Fruit fly (Drosophila melanogaster) whole organism, embryonic: ENCODE data around the gene CG5225.

Experiments
- Adf1 ChIP-seq: fragments of 200-800 bp; sonication (Bioruptor generic); IDR thresholded peaks from 2 replicates; pipeline ENCODE4 v1.3.6; 2022; ENCODE audit warnings: missing biosample characterization, missing genetic modification characterization
- Atf3 ChIP-seq: fragments of 200-800 bp; sonication (Bioruptor generic); optimal IDR thresholded peaks from 3 replicates; lab custom pipeline; 2016; ENCODE audit warnings: missing biosample characterization, missing genetic modification characterization
- CG11456 ChIP-seq: fragments of 200-800 bp; sonication (Bioruptor generic); IDR thresholded peaks from 3 replicates; pipeline ENCODE4 v1.3.6; 2022; ENCODE audit warnings: missing biosample characterization, missing genetic modification characterization
- CG11504 ChIP-seq: fragments of 200-800 bp; sonication (Bioruptor generic); optimal IDR thresholded peaks from 3 replicates; lab custom pipeline; 2019; ENCODE audit warnings: missing biosample characterization, mild to moderate bottlenecking, missing genetic modification characterization, moderate library complexity
- CG1233 ChIP-seq: fragments of 200-800 bp; sonication (Bioruptor generic); optimal IDR thresholded peaks from 4 replicates; lab custom pipeline; 2018; ENCODE audit warnings: missing biosample characterization, mild to moderate bottlenecking, missing genetic modification characterization
- CG12744 ChIP-seq: fragments of 200-800 bp; sonication (Bioruptor generic); optimal IDR thresholded peaks from 2 replicates; lab custom pipeline; 2016; ENCODE audit warnings: missing biosample characterization, missing genetic modification characterization
- CG13424 ChIP-seq: fragments of 200-800 bp; sonication (Bioruptor generic); optimal IDR thresholded peaks from 2 replicates; lab custom pipeline; 2019; ENCODE audit warnings: missing biosample characterization, mild to moderate bottlenecking, missing genetic modification characterization, moderate library complexity
- CG13894 ChIP-seq: fragments of 200-800 bp; sonication (Bioruptor generic); optimal IDR thresholded peaks from 3 replicates; lab custom pipeline; 2018; ENCODE audit warnings: missing biosample characterization, mild to moderate bottlenecking, missing genetic modification characterization, moderate library complexity
- CG14965 ChIP-seq: fragments of 200-800 bp; sonication (Bioruptor generic); optimal IDR thresholded peaks from 2 replicates; lab custom pipeline; 2016; ENCODE audit warnings: missing biosample characterization, missing genetic modification characterization, borderline replicate concordance
- CG15514 ChIP-seq: fragments of 200-800 bp; sonication (Bioruptor generic); optimal IDR thresholded peaks from 3 replicates; lab custom pipeline; 2017; ENCODE audit warnings: missing biosample characterization, missing genetic modification characterization, mild to moderate bottlenecking, moderate library complexity, missing genetic modification reagents
- CG1792 ChIP-seq: fragments of 200-800 bp; sonication (Bioruptor generic); optimal IDR thresholded peaks from 2 replicates; lab custom pipeline; 2016; ENCODE audit warnings: missing biosample characterization, missing genetic modification characterization
- CG18476 ChIP-seq: fragments of 200-800 bp; sonication (Bioruptor generic); optimal IDR thresholded peaks from 2 replicates; lab custom pipeline; 2016; ENCODE audit warnings: missing biosample characterization, mild to moderate bottlenecking, missing genetic modification characterization
- CG3995 ChIP-seq: fragments of 200-800 bp; sonication (Bioruptor generic); optimal IDR thresholded peaks from 3 replicates; lab custom pipeline; 2016; ENCODE audit warnings: missing biosample characterization, missing genetic modification characterization
- CG4328 ChIP-seq: fragments of 200-800 bp; sonication (Bioruptor generic); optimal IDR thresholded peaks from 3 replicates; lab custom pipeline; 2017; ENCODE audit warnings: missing biosample characterization, missing genetic modification reagents, missing genetic modification characterization
- CG4820 ChIP-seq: fragments of 200-800 bp; sonication (Bioruptor generic); optimal IDR thresholded peaks from 3 replicates; lab custom pipeline; 2016; ENCODE audit warnings: missing biosample characterization, missing genetic modification characterization
- CG6654 ChIP-seq: fragments of 200-800 bp; sonication (Bioruptor generic); optimal IDR thresholded peaks from 2 replicates; lab custom pipeline; 2017; ENCODE audit warnings: missing biosample characterization, mild to moderate bottlenecking, missing genetic modification characterization
- CG7357 ChIP-seq: fragments of 200-800 bp; sonication (Bioruptor generic); IDR thresholded peaks from 3 replicates; pipeline ENCODE4 v1.3.6; 2022; ENCODE audit warnings: missing biosample characterization, missing genetic modification characterization
- CG8290 ChIP-seq, 3 experiments: fragments of 200-800 bp; sonication (Bioruptor generic); optimal IDR thresholded peaks; 2 replicates each; lab custom pipeline; 2016 to 2019; ENCODE audit warnings: missing biosample characterization in 3 of 3, missing genetic modification characterization in 3 of 3, mild to moderate bottlenecking in 2 of 3, moderate library complexity in 1 of 3
- CG8924 ChIP-seq: fragments of 200-800 bp; optimal IDR thresholded peaks from 3 replicates; lab custom pipeline; 2019; ENCODE audit warnings: missing biosample characterization, mild to moderate bottlenecking, missing genetic modification characterization, moderate library complexity
- Dad ChIP-seq: fragments of 200-800 bp; sonication (Bioruptor generic); optimal IDR thresholded peaks from 3 replicates; lab custom pipeline; 2016; ENCODE audit warnings: missing biosample characterization, missing genetic modification characterization
- Dp ChIP-seq: fragments of 200-800 bp; sonication (Bioruptor generic); optimal IDR thresholded peaks from 2 replicates; lab custom pipeline; 2018; ENCODE audit warnings: missing biosample characterization, mild to moderate bottlenecking, missing genetic modification characterization, moderate library complexity
- HHEX ChIP-seq: fragments of 200-800 bp; sonication (Bioruptor generic); optimal IDR thresholded peaks from 3 replicates; lab custom pipeline; 2017; ENCODE audit warnings: missing biosample characterization, mild to moderate bottlenecking, missing genetic modification characterization, missing genetic modification reagents
- Hr51 ChIP-seq, 2 experiments: fragments of 200-800 bp; sonication (Bioruptor generic); optimal IDR thresholded peaks; 2 replicates in 1 of 2; 3 replicates in 1 of 2; lab custom pipeline; 2016 to 2018; ENCODE audit warnings: missing biosample characterization in 2 of 2, missing genetic modification characterization in 2 of 2, mild to moderate bottlenecking in 1 of 2, moderate library complexity in 1 of 2
- Hsf ChIP-seq: fragments of 200-800 bp; sonication (Bioruptor generic); optimal IDR thresholded peaks from 3 replicates; lab custom pipeline; 2016; ENCODE audit warnings: missing biosample characterization, missing genetic modification characterization
- Lim3 ChIP-seq: fragments of 200-800 bp; sonication (Bioruptor generic); IDR thresholded peaks from 2 replicates; pipeline ENCODE4 v1.3.6; 2022; ENCODE audit warnings: missing biosample characterization, missing genetic modification characterization
- Med ChIP-seq: fragments of 200-800 bp; sonication (Bioruptor generic); peaks from one replicate; lab custom pipeline; 2016; ENCODE audit warnings: missing biosample characterization, missing genetic modification characterization, mild to moderate bottlenecking, inconsistent platforms, moderate library complexity
- NC2β ChIP-seq: fragments of 200-800 bp; sonication (Bioruptor generic); optimal IDR thresholded peaks from 2 replicates; lab custom pipeline; 2016; ENCODE audit warnings: missing biosample characterization, missing genetic modification characterization
- Oli ChIP-seq: fragments of 200-800 bp; sonication (Bioruptor generic); optimal IDR thresholded peaks from 2 replicates; lab custom pipeline; 2018; ENCODE audit warnings: missing biosample characterization, mild to moderate bottlenecking, missing genetic modification characterization, moderate library complexity
- Ptx1 ChIP-seq: fragments of 200-800 bp; sonication (Bioruptor generic); IDR thresholded peaks from 2 replicates; pipeline ENCODE4 v1.3.6; 2022; ENCODE audit warnings: missing biosample characterization, missing genetic modification characterization
- Trl ChIP-seq, 3 experiments: fragments of >200 bp in 2 of 3; fragments of 200-800 bp in 1 of 3; sonication (Bioruptor generic) in 1 of 3; optimal IDR thresholded peaks; 2 replicates in 1 of 3; 3 replicates in 2 of 3; lab custom pipeline; 2016 to 2017; ENCODE audit warnings: missing biosample characterization in 1 of 3, missing genetic modification characterization in 1 of 3
- Vsx1 ChIP-seq: fragments of 200-800 bp; sonication (Bioruptor generic); optimal IDR thresholded peaks from 2 replicates; lab custom pipeline; 2017; ENCODE audit warnings: missing biosample characterization, mild to moderate bottlenecking, missing genetic modification characterization, missing genetic modification reagents
- YL-1 ChIP-seq: fragments of 200-800 bp; sonication (Bioruptor generic); optimal IDR thresholded peaks from 3 replicates; lab custom pipeline; 2017; ENCODE audit warnings: missing biosample characterization, mild to moderate bottlenecking, missing genetic modification characterization
- ab ChIP-seq: fragments of 200-800 bp; sonication (Bioruptor generic); optimal IDR thresholded peaks from 2 replicates; lab custom pipeline; 2016; ENCODE audit warnings: missing biosample characterization, missing genetic modification characterization
- ara ChIP-seq: fragments of 200-800 bp; sonication (Bioruptor generic); IDR thresholded peaks from 2 replicates; pipeline ENCODE4 v1.3.6; 2022; ENCODE audit warnings: missing biosample characterization, missing genetic modification characterization
- az2 ChIP-seq: fragments of 200-800 bp; sonication (Bioruptor generic); optimal IDR thresholded peaks from 3 replicates; lab custom pipeline; 2016; ENCODE audit warnings: missing biosample characterization, missing genetic modification characterization
- chm ChIP-seq: fragments of 200-800 bp; sonication (Bioruptor generic); IDR thresholded peaks from 2 replicates; pipeline ENCODE4 v1.3.6; 2022; ENCODE audit warnings: missing biosample characterization, missing genetic modification characterization
- chn ChIP-seq: fragments of 200-800 bp; sonication (Bioruptor generic); optimal IDR thresholded peaks from 2 replicates; lab custom pipeline; 2016; ENCODE audit warnings: missing biosample characterization, missing genetic modification characterization
- ci ChIP-seq: fragments of 200-800 bp; sonication (Bioruptor generic); IDR thresholded peaks from 3 replicates; pipeline ENCODE4 v1.3.6; 2022; ENCODE audit warnings: missing biosample characterization, missing genetic modification characterization
- gcm2 ChIP-seq: fragments of 200-800 bp; sonication (Bioruptor generic); optimal IDR thresholded peaks from 2 replicates; lab custom pipeline; 2016; ENCODE audit warnings: missing biosample characterization, missing genetic modification characterization
- lab ChIP-seq: fragments of 200-800 bp; sonication (Bioruptor generic); optimal IDR thresholded peaks from 3 replicates; lab custom pipeline; 2017; ENCODE audit warnings: missing biosample characterization, missing genetic modification characterization, mild to moderate bottlenecking, moderate library complexity, missing genetic modification reagents
- lov ChIP-seq, 2 experiments: fragments of 200-800 bp in 1 of 2; fragments of >200 bp in 1 of 2; sonication (Bioruptor generic) in 1 of 2; IDR thresholded peaks in 1 of 2; optimal IDR thresholded peaks in 1 of 2; 2 replicates in 1 of 2; 3 replicates in 1 of 2; pipeline versions ENCODE4 v1.3.6 to Lab custom; 2017 to 2022; ENCODE audit warnings: missing biosample characterization in 1 of 2, missing genetic modification characterization in 1 of 2
- mirr ChIP-seq: fragments of 200-800 bp; sonication (Bioruptor generic); optimal IDR thresholded peaks from 3 replicates; lab custom pipeline; 2018; ENCODE audit warnings: missing biosample characterization, mild to moderate bottlenecking, missing genetic modification characterization
- nerfin-1 ChIP-seq: fragments of 200-800 bp; sonication (Bioruptor generic); optimal IDR thresholded peaks from 3 replicates; lab custom pipeline; 2019; ENCODE audit warnings: missing biosample characterization, mild to moderate bottlenecking, missing genetic modification characterization, moderate library complexity
- p53 ChIP-seq: fragments of 200-800 bp; sonication (Bioruptor generic); optimal IDR thresholded peaks from 2 replicates; lab custom pipeline; 2016; ENCODE audit warnings: missing biosample characterization, missing genetic modification characterization
- ro ChIP-seq: fragments of 200-800 bp; sonication (Bioruptor generic); IDR thresholded peaks from 2 replicates; pipeline ENCODE4 v1.3.6; 2022; ENCODE audit warnings: missing biosample characterization, missing genetic modification characterization
- sc ChIP-seq, 3 experiments: fragments of >200 bp in 2 of 3; fragments of 200-800 bp in 1 of 3; sonication (Bioruptor generic) in 1 of 3; optimal IDR thresholded peaks; 2 replicates in 2 of 3; 3 replicates in 1 of 3; lab custom pipeline; 2017; ENCODE audit warnings: mild to moderate bottlenecking in 1 of 3, missing biosample characterization in 1 of 3, missing genetic modification characterization in 1 of 3, missing genetic modification reagents in 1 of 3
- slbo ChIP-seq: fragments of 200-800 bp; sonication (Bioruptor generic); IDR thresholded peaks from 2 replicates; pipeline ENCODE4 v1.3.6; 2022; ENCODE audit warnings: missing biosample characterization, missing genetic modification characterization
- unpg ChIP-seq: fragments of 200-800 bp; sonication (Bioruptor generic); optimal IDR thresholded peaks from 3 replicates; lab custom pipeline; 2018; ENCODE audit warnings: missing biosample characterization, mild to moderate bottlenecking, missing genetic modification characterization, moderate library complexity
- wdn ChIP-seq: fragments of 200-800 bp; sonication (Bioruptor generic); IDR thresholded peaks from 2 replicates; pipeline ENCODE4 v1.3.6; 2022; ENCODE audit warnings: missing biosample characterization, missing genetic modification characterization

CG5225 gene

dm6 chr3R:17059811-17060169 is 31.3 kb downstream of the CG5225 start (continued):
- TF ChIP-seq Atf3: no peak
- no peak for TF ChIP-seq Lim3 (GFP tag; lab: Robert Waterston, UW)
- peak; percentile 30 to 57 for TF ChIP-seq Trl (optimal IDR thresholded peaks at IDR 0.05; lab: Kevin White, UChicago)
- TF ChIP-seq Trl (GFP tag; optimal IDR thresholded peaks at IDR 0.05; lab: Kevin White, UChicago): no peak
- TF ChIP-seq wdn (GFP tag; lab: Robert Waterston, UW): no peak
- no peak for TF ChIP-seq CG1233 (GFP tag; lab: Kevin White, UChicago)
- no peak for TF ChIP-seq unpg (GFP tag; lab: Kevin White, UChicago)
- no peak for TF ChIP-seq CG4328 (GFP tag; lab: Kevin White, UChicago)
- TF ChIP-seq mirr: peak; percentile 14
- no peak for TF ChIP-seq lov (optimal IDR thresholded peaks at IDR 0.05; lab: Kevin White, UChicago)
- 0 out of 3 replicates have a peak, but pooled peaks have one; percentile 5 for TF ChIP-seq lov (GFP tag; IDR thresholded peaks at IDR 0.05; lab: Robert Waterston, UW)
- TF ChIP-seq Adf1 (GFP tag; lab: Robert Waterston, UW): peak; percentile 59
- TF ChIP-seq az2 (GFP tag; lab: Kevin White, UChicago): no peak
- 0 out of 2 replicates have a peak, but pooled peaks have one; percentile 17 for TF ChIP-seq chm (GFP tag; lab: Robert Waterston, UW)
- TF ChIP-seq sc (optimal IDR thresholded peaks at IDR 0.05; lab: Kevin White, UChicago): no peak
- TF ChIP-seq sc (GFP tag; optimal IDR thresholded peaks at IDR 0.05; lab: Kevin White, UChicago): no peak
- TF ChIP-seq lab (GFP tag; lab: Kevin White, UChicago): no peak
- no peak for TF ChIP-seq p53 (GFP tag; lab: Kevin White, UChicago)
- no peak for TF ChIP-seq CG8290 (GFP tag; optimal IDR thresholded peaks at IDR 0.05; lab: Kevin White, UChicago)
- peak in 1 of 2 experiments; percentile 53 for TF ChIP-seq CG8290 (tag; optimal IDR thresholded peaks at IDR 0.05; lab: Kevin White, UChicago)
- TF ChIP-seq CG13894 (tag; lab: Kevin White, UChicago): no peak
- 0 out of 2 replicates have a peak, but pooled peaks have one; percentile 15 for TF ChIP-seq ara
- no peak for TF ChIP-seq ab (GFP tag; lab: Kevin White, UChicago)
- TF ChIP-seq ro (GFP tag; lab: Robert Waterston, UW): no peak
- no peak for TF ChIP-seq CG6654
- TF ChIP-seq chn (GFP tag; lab: Kevin White, UChicago): no peak
- no peak for TF ChIP-seq CG8924
- TF ChIP-seq Dp (GFP tag; lab: Kevin White, UChicago): no peak
- no peak for TF ChIP-seq CG3995 (GFP tag; lab: Kevin White, UChicago)
- TF ChIP-seq Vsx1: no peak
- TF ChIP-seq CG1792 (GFP tag; lab: Kevin White, UChicago): no peak
- no peak; the same call in 2 of the 3 replicates for TF ChIP-seq ci (GFP tag; lab: Robert Waterston, UW)

dm6 chr3R:17060244-17060664 is 31.8 kb downstream of the CG5225 start:
- TF ChIP-seq YL-1 (GFP tag; lab: Kevin White, UChicago) (no peak), CG13424 (tag; lab: Kevin White, UChicago) (peak; percentile 60), CG7357 (no peak), Hr51 (GFP tag; optimal IDR thresholded peaks at IDR 0.05; lab: Kevin White, UChicago) (peak in 1 of 2 experiments; percentile 65), CG4820 (GFP tag; lab: Kevin White, UChicago) (peak; percentile 23), Dad (GFP tag; lab: Kevin White, UChicago) (peak; percentile 67), NC2β (GFP tag; lab: Kevin White, UChicago) (no peak), CG1233 (GFP tag; lab: Kevin White, UChicago) (peak; percentile 30), Hsf (GFP tag; lab: Kevin White, UChicago) (peak; percentile 33), CG14965 (GFP tag; lab: Kevin White, UChicago) (no peak), Ptx1 (GFP tag; lab: Robert Waterston, UW) (no peak), slbo (peak; percentile 55), nerfin-1 (tag; lab: Kevin White, UChicago) (peak; percentile 30), gcm2 (GFP tag; lab: Kevin White, UChicago) (peak; percentile 48), CG12744 (GFP tag; lab: Kevin White, UChicago) (peak; percentile 15), Oli (tag; lab: Kevin White, UChicago) (peak; percentile 71), HHEX (GFP tag; lab: Kevin White, UChicago) (peak; percentile 8), CG11456 (GFP tag; lab: Robert Waterston, UW) (no peak), CG15514 (GFP tag; lab: Kevin White, UChicago) (no peak), CG13894 (tag; lab: Kevin White, UChicago) (no peak), Med (GFP tag; lab: Kevin White, UChicago) (peak; percentile 61), CG11504 (tag; lab: Kevin White, UChicago) (peak; percentile 72), CG18476 (GFP tag; lab: Kevin White, UChicago) (peak; percentile 66)
